Worm (Caenorhabditis elegans): ENCODE measurements around the gene irld-45.

Gene irld-45

DNA sequence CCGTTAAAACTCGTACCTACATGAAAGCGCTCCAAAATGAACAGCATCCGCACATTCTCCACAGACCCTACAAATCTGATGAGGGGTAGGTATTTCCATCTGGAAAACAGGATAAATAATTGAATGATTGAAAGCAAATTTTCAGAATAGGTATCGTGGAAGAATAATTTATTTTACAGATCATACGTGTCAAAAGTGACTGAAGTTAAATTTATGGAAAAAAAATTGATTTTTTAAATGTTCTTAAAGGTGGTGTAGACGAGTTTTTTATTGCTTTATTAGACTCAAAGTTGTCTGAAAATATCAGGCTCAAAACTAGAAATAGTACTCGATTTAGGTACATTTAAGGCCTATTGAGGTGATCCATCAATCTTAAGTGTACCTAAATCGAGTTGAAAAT is 21.4 kb upstream of the irld-45 start, which contains the start of gene nhr-237:
Gene nhr-237, minus strand, starts transcription at position 101 of the 400 bp plus-strand sequence.
- TF ChIP-seq ttx-3 (tag; optimal IDR thresholded peaks at IDR 0.05) (no peak), dmd-4 (tag; optimal IDR thresholded peaks at IDR 0.05; ENCODE audit: borderline replicate concordance) (no peak), sox-2 (GFP tag; IDR thresholded peaks at IDR 0.05) (no peak), Y22D7AL.16 (tag; optimal IDR thresholded peaks at IDR 0.05) (no peak), pax-1 (tag; optimal IDR thresholded peaks at IDR 0.05) (no peak), T23F11.4 (GFP tag; optimal IDR thresholded peaks at IDR 0.05) (no peak), pha-4 (tag; optimal IDR thresholded peaks at IDR 0.05) (no peak), ama-1 (optimal IDR thresholded peaks at IDR 0.05) (no peak), nhr-232 (tag; optimal IDR thresholded peaks at IDR 0.05) (no peak), ceh-14 (tag; optimal IDR thresholded peaks at IDR 0.05) (no peak), hlh-15 (tag; optimal IDR thresholded peaks at IDR 0.05) (no peak), fax-1 (tag; optimal IDR thresholded peaks at IDR 0.05) (no peak), tbx-2 (tag; optimal IDR thresholded peaks at IDR 0.05) (no peak), fkh-10 (GFP tag; optimal IDR thresholded peaks at IDR 0.05) (no peak), ceh-6 (GFP tag; optimal IDR thresholded peaks at IDR 0.05) (no peak), nfya-1 (tag; optimal IDR thresholded peaks at IDR 0.05) (no peak), K02D7.2 (tag; optimal IDR thresholded peaks at IDR 0.05) (no peak), ztf-16 (tag; optimal IDR thresholded peaks at IDR 0.05) (no peak)

DNA sequence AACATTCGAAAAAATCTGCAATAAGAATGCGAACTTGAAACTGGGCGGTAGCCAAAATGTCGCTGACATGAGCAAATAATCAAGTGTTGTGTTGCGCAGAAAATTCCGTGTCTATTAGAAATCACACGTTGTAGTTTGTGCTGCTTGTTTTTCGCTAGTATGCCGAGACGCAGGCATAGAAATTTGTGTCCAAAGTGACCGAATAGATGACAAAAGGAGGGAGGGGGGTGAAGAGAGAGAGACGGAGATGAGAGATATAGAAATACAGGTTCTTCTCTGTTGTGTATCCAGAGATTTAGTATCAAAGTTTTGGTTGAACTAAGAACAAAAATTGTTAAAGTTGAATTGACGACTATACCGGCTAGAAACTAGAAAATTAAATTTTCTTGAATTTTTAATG is 20.8 kb upstream of the irld-45 start:
- TF ChIP-seq dve-1 (tag; optimal IDR thresholded peaks at IDR 0.05) (peak; percentile 38), syd-9 (tag; optimal IDR thresholded peaks at IDR 0.05) (no peak), ceh-18 (tag; optimal IDR thresholded peaks at IDR 0.05) (peak; percentile 0), lim-6 (tag; optimal IDR thresholded peaks at IDR 0.05) (no peak), pros-1 (tag; optimal IDR thresholded peaks at IDR 0.05) (no peak), C08G9.2 (tag; optimal IDR thresholded peaks at IDR 0.05) (no peak), rnt-1 (tag; optimal IDR thresholded peaks at IDR 0.05) (no peak), nhr-11 (tag; optimal IDR thresholded peaks at IDR 0.05) (no peak), unc-3 (GFP tag; conservative IDR thresholded peaks at IDR 0.05) (no peak), unc-3 (tag; optimal IDR thresholded peaks at IDR 0.05) (no peak), hlh-15 (tag; optimal IDR thresholded peaks at IDR 0.05) (no peak), unc-42 (tag; optimal IDR thresholded peaks at IDR 0.05) (no peak), hlh-8 (tag; optimal IDR thresholded peaks at IDR 0.05) (no peak), Y22D7AL.16 (tag; optimal IDR thresholded peaks at IDR 0.05) (no peak), lin-11 (tag; optimal IDR thresholded peaks at IDR 0.05) (no peak), pqm-1 (tag; optimal IDR thresholded peaks at IDR 0.05) (no peak), C38D4.7 (GFP tag; optimal IDR thresholded peaks at IDR 0.05) (no peak), pha-2 (tag; optimal IDR thresholded peaks at IDR 0.05) (no peak), elt-2 (tag; optimal IDR thresholded peaks at IDR 0.05) (no peak), unc-86 (tag; optimal IDR thresholded peaks at IDR 0.05) (no peak), tbx-2 (tag; optimal IDR thresholded peaks at IDR 0.05) (peak; percentile 10), pax-1 (tag; optimal IDR thresholded peaks at IDR 0.05) (no peak), ama-1 (optimal IDR thresholded peaks at IDR 0.05) (no peak), zip-5 (tag; optimal IDR thresholded peaks at IDR 0.05) (no peak), sox-4 (tag; optimal IDR thresholded peaks at IDR 0.05) (no peak), dmd-4 (tag; optimal IDR thresholded peaks at IDR 0.05; ENCODE audit: borderline replicate concordance) (no peak), ceh-2 (tag; optimal IDR thresholded peaks at IDR 0.05) (no peak), ttx-3 (tag; optimal IDR thresholded peaks at IDR 0.05) (no peak), nfya-1 (tag; optimal IDR thresholded peaks at IDR 0.05) (peak; percentile 25), ceh-34 (tag; optimal IDR thresholded peaks at IDR 0.05) (no peak), ceh-9 (tag; optimal IDR thresholded peaks at IDR 0.05) (no peak), che-1 (tag; optimal IDR thresholded peaks at IDR 0.05) (no peak), tbx-7 (tag; optimal IDR thresholded peaks at IDR 0.05) (no peak), hlh-6 (tag; optimal IDR thresholded peaks at IDR 0.05) (no peak), sox-2 (GFP tag; IDR thresholded peaks at IDR 0.05) (no peak), elt-4 (tag; optimal IDR thresholded peaks at IDR 0.05) (no peak), K09A11.1 (tag; optimal IDR thresholded peaks at IDR 0.05; ENCODE audit: insufficient read depth) (no peak), F13H6.1 (tag; optimal IDR thresholded peaks at IDR 0.05) (peak; percentile 62), madf-2 (tag; optimal IDR thresholded peaks at IDR 0.05) (no peak), ceh-14 (tag; optimal IDR thresholded peaks at IDR 0.05) (no peak), ceh-22 (tag; optimal IDR thresholded peaks at IDR 0.05) (no peak)

Data from whole organism, late embryonic.